Fruit fly (Drosophila melanogaster): ENCODE measurements around the gene CG15725.

The CG15725 gene

DNA sequence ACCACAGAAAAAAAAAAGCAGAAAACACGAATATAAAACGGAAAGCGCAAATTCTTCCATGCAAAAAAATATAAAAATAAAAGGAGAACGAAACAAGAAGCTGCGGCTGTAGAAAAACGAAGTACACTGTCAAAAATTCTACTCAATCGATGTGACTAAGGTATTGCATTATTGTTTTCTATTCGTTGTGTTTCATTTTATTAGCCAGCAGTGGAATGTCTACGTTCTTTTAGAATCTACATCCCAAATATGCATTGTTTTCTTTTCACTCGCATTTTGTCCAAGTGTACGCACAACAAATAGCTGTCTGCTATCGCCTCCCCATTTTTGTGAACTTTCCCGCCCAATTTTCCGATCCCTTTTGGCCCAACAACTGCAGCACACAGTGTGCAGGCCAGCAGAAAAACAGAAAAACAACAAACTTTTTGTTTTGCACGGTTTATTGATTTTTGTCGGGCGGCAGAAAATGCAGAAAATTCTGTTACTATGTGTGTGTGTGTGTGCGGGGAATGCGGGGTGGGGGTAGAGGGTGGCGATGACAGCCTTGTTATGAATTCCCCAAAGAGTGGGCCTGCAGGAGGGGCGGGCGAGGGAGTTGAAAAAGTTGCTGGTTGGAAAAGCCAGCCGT lies 13.6 kb downstream of the CG15725 start (continued):
- TF ChIP-seq CG16779 (tag; optimal IDR thresholded peaks at IDR 0.05) (peak; percentile 76), Sox14 (GFP tag; optimal IDR thresholded peaks at IDR 0.05) (peak; percentile 86), fd59A (GFP tag; optimal IDR thresholded peaks at IDR 0.05) (peak; percentile 87), CG32006 (GFP tag; optimal IDR thresholded peaks at IDR 0.05) (peak; percentile 88), spab (GFP tag; optimal IDR thresholded peaks at IDR 0.05) (peak; percentile 85), Smox (GFP tag; optimal IDR thresholded peaks at IDR 0.05) (peak; percentile 83), vri (GFP tag; optimal IDR thresholded peaks at IDR 0.05) (peak; percentile 68), Ets21C (GFP tag; optimal IDR thresholded peaks at IDR 0.05) (peak; percentile 76), CG10631 (GFP tag; optimal IDR thresholded peaks at IDR 0.05) (peak; percentile 87), Hr39 (GFP tag; optimal IDR thresholded peaks at IDR 0.05) (peak; percentile 88), CG6163 (GFP tag; IDR thresholded peaks at IDR 0.05) (peak; percentile 94), Sox102F (GFP tag; optimal IDR thresholded peaks at IDR 0.05) (peak; percentile 80), CG15336 (GFP tag; IDR thresholded peaks at IDR 0.05) (peak; percentile 81), Sox15 (GFP tag; optimal IDR thresholded peaks at IDR 0.05) (peak; percentile 83), CG31627 (GFP tag; optimal IDR thresholded peaks at IDR 0.05) (peak; percentile 88), dsx (GFP tag; optimal IDR thresholded peaks at IDR 0.05; ENCODE audit: poor library complexity, severe bottlenecking) (peak; percentile 76), CG11294 (GFP tag; IDR thresholded peaks at IDR 0.05) (peak; percentile 74), Ets96B (tag; optimal IDR thresholded peaks at IDR 0.05) (peak; percentile 87), achi (GFP tag; optimal IDR thresholded peaks at IDR 0.05) (peak; percentile 86), Hr4 (GFP tag; optimal IDR thresholded peaks at IDR 0.05) (peak; percentile 82), topi (GFP tag; optimal IDR thresholded peaks at IDR 0.05) (peak; percentile 88), Eip93F (GFP tag; optimal IDR thresholded peaks at IDR 0.05) (peak; percentile 24), CG8319 (GFP tag; optimal IDR thresholded peaks at IDR 0.05) (peak; percentile 82), CG6276 (GFP tag; optimal IDR thresholded peaks at IDR 0.05) (peak; percentile 75), eg (GFP tag; IDR thresholded peaks at IDR 0.05) (peak; percentile 86), CG34406 (GFP tag; optimal IDR thresholded peaks at IDR 0.05) (peak; percentile 80), CG10669 (GFP tag; optimal IDR thresholded peaks at IDR 0.05) (peak; percentile 90), net (GFP tag; optimal IDR thresholded peaks at IDR 0.05) (peak; percentile 85), CG3032 (tag; optimal IDR thresholded peaks at IDR 0.05) (peak; percentile 85), CG8119 (GFP tag; IDR thresholded peaks at IDR 0.05) (peak; percentile 85), fd85E (GFP tag; optimal IDR thresholded peaks at IDR 0.05) (peak; percentile 67), CG9139 (GFP tag; optimal IDR thresholded peaks at IDR 0.05) (peak; percentile 71), CG11762 (GFP tag; optimal IDR thresholded peaks at IDR 0.05; ENCODE audit: insufficient read depth) (peak; percentile 87), CG3919 (GFP tag; optimal IDR thresholded peaks at IDR 0.05) (peak; percentile 91), Eip75B (GFP tag; optimal IDR thresholded peaks at IDR 0.05) (peak; percentile 90), lz (GFP tag; optimal IDR thresholded peaks at IDR 0.05) (peak; percentile 85), Lpt (GFP tag; optimal IDR thresholded peaks at IDR 0.05) (peak; percentile 78), fkh (GFP tag; optimal IDR thresholded peaks at IDR 0.05) (no peak)

- no peak for TF ChIP-seq CG6854 (GFP tag; optimal IDR thresholded peaks at IDR 0.05)
- no peak for TF ChIP-seq topi (GFP tag; optimal IDR thresholded peaks at IDR 0.05)
- peak; percentile 63 for TF ChIP-seq Eip78C (GFP tag)
- TF ChIP-seq dsx (GFP tag; optimal IDR thresholded peaks at IDR 0.05; ENCODE audit: poor library complexity, severe bottlenecking): peak; percentile 6
- peak; percentile 37; the same call in 1 of the 3 replicates for TF ChIP-seq CG6163 (GFP tag; IDR thresholded peaks at IDR 0.05)
- TF ChIP-seq CG10669 (GFP tag; optimal IDR thresholded peaks at IDR 0.05): no peak
Observed at dm6 chrX:12719940-12720355, 14.3 kb downstream of the CG15725 start.

Data from whole organism, prepupa.